Worm (Caenorhabditis elegans) whole organism, L1 larva: ENCODE results near the gene Y77E11A.12.

Experiments used
- C04F5.9 ChIP-seq: sonication (generic microtip); optimal IDR thresholded peaks from 2 replicates; lab custom pipeline; 2016; ENCODE audit warnings: missing genetic modification characterization, missing compliant biosample characterization
- C16A3.4 ChIP-seq: fragments of 150-350 bp; optimal IDR thresholded peaks from 2 replicates; lab custom pipeline; 2014; ENCODE audit warnings: missing biosample characterization, missing genetic modification characterization
- aly-2 ChIP-seq: fragments of 150-350 bp; optimal IDR thresholded peaks from 2 replicates; lab custom pipeline; 2014; ENCODE audit warnings: missing biosample characterization, missing genetic modification characterization
- ceh-8 ChIP-seq: fragments of 200-800 bp; sonication (Bioruptor generic); optimal IDR thresholded peaks from 2 replicates; lab custom pipeline; 2018; ENCODE audit warnings: mild to moderate bottlenecking, missing genetic modification characterization, moderate library complexity, missing compliant biosample characterization
- ceh-88 ChIP-seq: fragments of 200-800 bp; sonication (Bioruptor generic); IDR thresholded peaks from 2 replicates; pipeline ENCODE4 v1.3.6; 2022; ENCODE audit warnings: missing genetic modification characterization, missing compliant biosample characterization
- efl-1 ChIP-seq, 4 experiments: fragments of 150-350 bp; optimal IDR thresholded peaks in 3 of 4; peaks in 1 of 4; 1 replicate in 1 of 4; 2 replicates in 3 of 4; lab custom pipeline; 2014; ENCODE audit warnings: missing biosample characterization in 2 of 4, missing genetic modification characterization in 2 of 4, missing genetic modification reagents in 2 of 4
- efl-3 ChIP-seq: fragments of 200-800 bp; sonication (Bioruptor generic); optimal IDR thresholded peaks from 2 replicates; lab custom pipeline; 2018; ENCODE audit warnings: mild to moderate bottlenecking, missing genetic modification characterization, missing compliant biosample characterization
- egl-13 ChIP-seq: sonication (generic microtip); optimal IDR thresholded peaks from 2 replicates; lab custom pipeline; 2016; ENCODE audit warnings: missing genotype, missing genetic modification reagents, missing genetic modification characterization, missing compliant biosample characterization
- egl-27 ChIP-seq, 2 experiments: fragments of 150-350 bp in 1 of 2; sonication (generic microtip); optimal IDR thresholded peaks; 3 replicates each; lab custom pipeline; 2017 to 2018; ENCODE audit warnings: missing biosample characterization in 2 of 2, missing genetic modification characterization in 2 of 2, missing genetic modification reagents in 2 of 2
- ets-5 ChIP-seq: fragments of 200-800 bp; sonication (Bioruptor generic); IDR thresholded peaks from 2 replicates; pipeline ENCODE4 v1.3.6; 2022; ENCODE audit warnings: missing genetic modification characterization, missing compliant biosample characterization
- fkh-8 ChIP-seq: sonication (generic microtip); optimal IDR thresholded peaks from 2 replicates; lab custom pipeline; 2016; ENCODE audit warnings: mild to moderate bottlenecking, missing genetic modification characterization, missing compliant biosample characterization
- grh-1 ChIP-seq: fragments of 200-800 bp; sonication (Bioruptor generic); IDR thresholded peaks from 2 replicates; pipeline ENCODE4 v1.3.6; 2022; ENCODE audit warnings: missing genetic modification reagents, missing genetic modification characterization, missing compliant biosample characterization
- hlh-4 ChIP-seq: sonication (generic microtip); optimal IDR thresholded peaks from 2 replicates; lab custom pipeline; 2016; ENCODE audit warnings: mild to moderate bottlenecking, missing genetic modification characterization, missing compliant biosample characterization
- lin-14 ChIP-seq: fragments of 200-800 bp; sonication (Bioruptor generic); optimal IDR thresholded peaks from 2 replicates; lab custom pipeline; 2018; ENCODE audit warnings: mild to moderate bottlenecking, missing genetic modification characterization, moderate library complexity, missing compliant biosample characterization
- lin-35 ChIP-seq, 2 experiments: fragments of 150-350 bp; optimal IDR thresholded peaks; 2 replicates each; lab custom pipeline; 2014; ENCODE audit warnings: missing biosample characterization in 2 of 2, missing genetic modification characterization in 2 of 2, missing genetic modification reagents in 2 of 2
- mab-9 ChIP-seq: fragments of 200-800 bp; sonication (Bioruptor generic); IDR thresholded peaks from 2 replicates; pipeline ENCODE4 v1.3.6; 2022; ENCODE audit warnings: missing genetic modification reagents, missing genetic modification characterization, missing compliant biosample characterization
- mef-2 ChIP-seq: fragments of 150-350 bp; optimal IDR thresholded peaks from 2 replicates; lab custom pipeline; 2014; ENCODE audit warnings: missing biosample characterization, missing genetic modification characterization
- mep-1 ChIP-seq: fragments of 150-350 bp; optimal IDR thresholded peaks from 2 replicates; lab custom pipeline; 2014; ENCODE audit warnings: missing biosample characterization, missing genetic modification characterization
- nhr-19 ChIP-seq: fragments of 200-800 bp; sonication (Bioruptor generic); conservative IDR thresholded peaks from 2 replicates; pipeline ENCODE4 v1.3.6; 2022; ENCODE audit warnings: missing genetic modification characterization, missing compliant biosample characterization
- nhr-237 ChIP-seq: fragments of 150-350 bp; optimal IDR thresholded peaks from 2 replicates; lab custom pipeline; 2014; ENCODE audit warnings: missing biosample characterization, missing genetic modification characterization
- nhr-71 ChIP-seq: sonication (generic microtip); optimal IDR thresholded peaks from 2 replicates; lab custom pipeline; 2016; ENCODE audit warnings: mild to moderate bottlenecking, missing genetic modification characterization, moderate library complexity, missing compliant biosample characterization
- nhr-76 ChIP-seq: sonication (generic microtip); optimal IDR thresholded peaks from 2 replicates; lab custom pipeline; 2017; ENCODE audit warnings: missing biosample characterization, missing genetic modification characterization
- nhr-77 ChIP-seq: fragments of 150-350 bp; optimal IDR thresholded peaks from 2 replicates; lab custom pipeline; 2014; ENCODE audit warnings: missing biosample characterization, missing genetic modification characterization
- nhr-85 ChIP-seq: sonication (generic microtip); peaks from one replicate; lab custom pipeline; 2016; ENCODE audit warnings: missing genetic modification characterization, inconsistent platforms, missing compliant biosample characterization
- nhr-90 ChIP-seq: sonication (generic microtip); optimal IDR thresholded peaks from 2 replicates; lab custom pipeline; 2016; ENCODE audit warnings: mild to moderate bottlenecking, missing genetic modification characterization, missing compliant biosample characterization; ENCODE audit not compliant: poor library complexity
- pax-3 ChIP-seq: fragments of 200-800 bp; sonication (Bioruptor generic); optimal IDR thresholded peaks from 2 replicates; lab custom pipeline; 2018; ENCODE audit warnings: mild to moderate bottlenecking, missing genetic modification characterization, moderate library complexity, missing compliant biosample characterization
- sox-4 ChIP-seq: sonication (generic microtip); optimal IDR thresholded peaks from 2 replicates; lab custom pipeline; 2016; ENCODE audit warnings: missing genetic modification characterization, missing compliant biosample characterization
- swsn-7 ChIP-seq: sonication (generic microtip); optimal IDR thresholded peaks from 2 replicates; lab custom pipeline; 2016; ENCODE audit warnings: missing genetic modification characterization, missing compliant biosample characterization
- unc-130 ChIP-seq: fragments of 150-350 bp; optimal IDR thresholded peaks from 2 replicates; lab custom pipeline; 2017; ENCODE audit warnings: missing biosample characterization, missing genetic modification characterization, inconsistent platforms
- unc-30 ChIP-seq: sonication (generic microtip); optimal IDR thresholded peaks from 2 replicates; lab custom pipeline; 2017; ENCODE audit warnings: missing biosample characterization, missing genetic modification characterization
- unc-86 ChIP-seq: sonication (generic microtip); optimal IDR thresholded peaks from 2 replicates; lab custom pipeline; 2016; ENCODE audit warnings: missing genetic modification characterization, missing compliant biosample characterization
- unc-98 ChIP-seq: fragments of 200-800 bp; sonication (Bioruptor generic); IDR thresholded peaks from 2 replicates; pipeline ENCODE4 v1.3.6; 2022; ENCODE audit warnings: missing genetic modification characterization, missing compliant biosample characterization
- vab-15 ChIP-seq: sonication (generic microtip); optimal IDR thresholded peaks from 2 replicates; lab custom pipeline; 2017; ENCODE audit warnings: missing genotype, mild to moderate bottlenecking, missing genetic modification characterization, missing compliant biosample characterization
- xbp-1 ChIP-seq: sonication (generic microtip); optimal IDR thresholded peaks from 2 replicates; lab custom pipeline; 2016; ENCODE audit warnings: missing genetic modification characterization, missing compliant biosample characterization
- ztf-4 ChIP-seq: fragments of 150-350 bp; optimal IDR thresholded peaks from 2 replicates; lab custom pipeline; 2014; ENCODE audit warnings: missing biosample characterization, missing genetic modification characterization

Y77E11A.12 gene

ce11 chrIV:1443514-1443913 is 31.4 kb downstream of the Y77E11A.12 start:
- TF ChIP-seq efl-1 (optimal IDR thresholded peaks at IDR 0.05; lab: Kevin White, UChicago) = no peak
- peak in 1 of 2 experiments; percentile 39 for TF ChIP-seq efl-1 (GFP tag; optimal IDR thresholded peaks at IDR 0.05 in 1 of 2; lab: Kevin White, UChicago)
- no peak for TF ChIP-seq mab-9 (GFP tag; lab: Robert Waterston, UW)

- TF ChIP-seq nhr-71 (no peak), aly-2 (tag; lab: Kevin White, UChicago) (no peak), vab-15 (tag; lab: Kevin White, UChicago) (no peak), unc-130 (no peak), C16A3.4 (tag; lab: Kevin White, UChicago) (no peak), unc-30 (tag; lab: Kevin White, UChicago) (no peak)
- TF ChIP-seq, all 84 proteins: peak for 0
Measured at ce11 chrIV:1437625-1438024, 37.3 kb downstream of the Y77E11A.12 start.

DNA sequence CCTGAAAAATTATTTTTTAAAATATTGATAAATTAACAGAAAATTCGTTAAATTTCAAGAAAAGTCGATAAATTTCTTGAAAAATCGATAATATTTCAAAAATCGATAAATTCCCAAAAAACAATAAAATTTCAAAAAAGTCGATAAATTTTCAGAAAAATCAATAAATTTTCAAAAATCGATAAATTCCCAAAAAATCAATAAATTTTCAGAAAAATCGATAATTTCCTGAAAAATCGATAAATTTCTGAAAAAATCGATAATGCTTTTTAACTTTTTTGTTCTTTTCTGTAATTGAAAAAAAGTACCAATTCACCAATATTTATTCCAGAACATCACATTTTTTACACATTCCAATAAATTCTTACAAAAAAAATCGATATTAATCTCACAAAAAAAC is 39.8 kb downstream of the Y77E11A.12 start:
- TF ChIP-seq nhr-85 (tag; lab: Kevin White, UChicago) (no peak), unc-98 (GFP tag; lab: Robert Waterston, UW) (no peak), C04F5.9 (tag; lab: Kevin White, UChicago) (no peak), mep-1 (tag; lab: Kevin White, UChicago) (no peak)

DNA sequence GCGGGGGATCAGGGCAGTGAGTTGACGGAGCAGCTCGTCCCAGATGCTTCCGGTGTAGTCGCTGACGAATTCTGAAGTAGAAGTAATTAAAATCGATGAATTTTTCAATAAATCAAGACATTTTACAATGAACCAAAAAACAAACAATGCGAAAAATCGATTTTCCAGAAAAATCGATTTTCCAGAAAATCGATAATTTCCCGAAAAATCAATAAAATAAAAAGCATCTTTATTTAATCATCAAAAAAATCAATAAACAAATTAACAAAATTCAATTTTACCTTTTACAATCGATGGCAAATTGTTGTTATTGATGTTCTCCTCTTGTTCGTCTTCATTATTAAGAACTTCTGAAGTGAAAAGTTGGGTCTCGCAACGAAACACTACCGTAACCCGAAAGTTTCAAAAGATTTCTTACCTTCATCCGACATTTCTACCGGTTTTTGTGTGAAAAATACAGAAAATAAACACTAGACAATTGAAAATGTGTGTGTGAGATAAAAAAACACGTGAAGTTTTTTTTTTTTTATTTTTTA is 40.3 kb downstream of the Y77E11A.12 start, which contains the start of gene clp-6:
TSS of gene clp-6 (minus strand) at position 486 of the 536 bp plus-strand sequence.
- TF ChIP-seq egl-13 (tag; lab: Kevin White, UChicago) (no peak), ceh-88 (no peak), lin-35 (GFP tag; optimal IDR thresholded peaks at IDR 0.05; lab: Kevin White, UChicago) (no peak), ets-5 (GFP tag; lab: Robert Waterston, UW) (no peak)

ce11 chrIV:1433978-1434377 is 40.9 kb downstream of the Y77E11A.12 start:
- no peak for TF ChIP-seq nhr-237 (tag; lab: Kevin White, UChicago)
- TF ChIP-seq swsn-7 (tag; lab: Kevin White, UChicago) = no peak
- TF ChIP-seq pax-3 (tag; lab: Kevin White, UChicago) = no peak
- TF ChIP-seq grh-1 (GFP tag; lab: Robert Waterston, UW) = no peak
- no peak for TF ChIP-seq sox-4
- TF ChIP-seq nhr-19 (GFP tag; lab: Robert Waterston, UW) = no peak
- TF ChIP-seq egl-27 (tag; optimal IDR thresholded peaks at IDR 0.05; lab: Kevin White, UChicago) = no peak
- no peak for TF ChIP-seq ceh-8 (GFP tag; lab: Kevin White, UChicago)
- no peak for TF ChIP-seq xbp-1 (tag; lab: Kevin White, UChicago)
- no peak for TF ChIP-seq mab-9 (GFP tag; lab: Robert Waterston, UW)

DNA sequence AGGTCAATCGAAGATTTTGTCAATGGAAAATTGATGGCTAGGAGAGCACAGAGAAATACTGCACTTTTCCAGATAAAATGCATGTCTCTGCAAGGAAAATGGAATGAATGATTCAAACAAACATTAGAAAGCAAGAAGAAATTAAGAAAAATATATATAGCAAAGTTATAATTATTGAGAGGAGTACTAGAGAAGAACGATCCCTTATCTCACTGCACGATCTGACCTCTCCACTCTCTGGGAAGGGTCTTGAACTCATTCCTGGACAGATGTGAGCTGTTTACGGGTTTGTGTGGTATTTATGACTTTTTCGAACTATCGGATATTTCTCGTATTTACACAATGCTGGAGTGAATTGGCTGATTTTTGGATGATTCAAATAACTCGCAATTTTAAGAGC is 44.6 kb downstream of the Y77E11A.12 start, which contains the start of gene Y77E11A.23:
TSS of gene Y77E11A.23 (minus strand) at position 107 of the 400 bp plus-strand sequence.
- TF ChIP-seq unc-30 (tag; lab: Kevin White, UChicago) = no peak
- no peak for TF ChIP-seq nhr-85 (tag; lab: Kevin White, UChicago)
- no peak for TF ChIP-seq vab-15 (tag; lab: Kevin White, UChicago)
- no peak for TF ChIP-seq ets-5 (GFP tag; lab: Robert Waterston, UW)
- no peak for TF ChIP-seq lin-14 (GFP tag; lab: Kevin White, UChicago)
- TF ChIP-seq unc-86 (tag; lab: Kevin White, UChicago) = no peak
- no peak for TF ChIP-seq nhr-77 (tag; lab: Kevin White, UChicago)
- no peak for TF ChIP-seq hlh-4 (tag; lab: Kevin White, UChicago)
- no peak for TF ChIP-seq egl-13 (tag; lab: Kevin White, UChicago)
- no peak for TF ChIP-seq ztf-4 (tag; lab: Kevin White, UChicago)
- TF ChIP-seq fkh-8 (tag; lab: Kevin White, UChicago) = no peak
- TF ChIP-seq sox-4 = no peak
- TF ChIP-seq efl-3 (GFP tag; lab: Kevin White, UChicago) = no peak
- TF ChIP-seq nhr-90 (tag; lab: Kevin White, UChicago) = no peak
- TF ChIP-seq nhr-76 (tag; lab: Kevin White, UChicago) = no peak
- no peak for TF ChIP-seq xbp-1 (tag; lab: Kevin White, UChicago)
- TF ChIP-seq mef-2 (tag; lab: Kevin White, UChicago) = no peak
- no peak for TF ChIP-seq C16A3.4 (tag; lab: Kevin White, UChicago)
- no peak for TF ChIP-seq unc-98 (GFP tag; lab: Robert Waterston, UW)
